Worm (Caenorhabditis elegans) whole organism, L4 larva: ENCODE results near the gene lmtr-3.

Experiments used
- F44E2.7 ChIP-seq: fragments of 200-800 bp; sonication (Bioruptor generic); IDR thresholded peaks from 2 replicates; pipeline ENCODE4 v2.1.2; 2022; ENCODE audit warnings: missing genetic modification characterization, missing compliant biosample characterization
- F49E8.2 ChIP-seq: sonication (generic microtip); optimal IDR thresholded peaks from 2 replicates; lab custom pipeline; 2016; ENCODE audit warnings: missing compliant biosample characterization, mild to moderate bottlenecking, missing genetic modification characterization, borderline replicate concordance
- R02D3.7 ChIP-seq: fragments of 150-350 bp; sonication (generic microtip); optimal IDR thresholded peaks from 3 replicates; lab custom pipeline; 2014; ENCODE audit warnings: missing biosample characterization, missing genetic modification characterization
- T20F7.1 ChIP-seq: fragments of 200-800 bp; sonication (Bioruptor generic); optimal IDR thresholded peaks from 2 replicates; lab custom pipeline; 2018; ENCODE audit warnings: mild to moderate bottlenecking, missing genetic modification characterization, missing compliant biosample characterization
- T26A8.4 ChIP-seq: fragments of 200-800 bp; sonication (Bioruptor generic); IDR thresholded peaks from 2 replicates; pipeline ENCODE4 v1.3.6; 2022; ENCODE audit warnings: missing genetic modification characterization, missing compliant biosample characterization
- Y48G9A.11 ChIP-seq: fragments of 200-800 bp; sonication (Bioruptor generic); IDR thresholded peaks from 2 replicates; pipeline ENCODE4 v1.3.6; 2022; ENCODE audit warnings: missing genetic modification reagents, missing genetic modification characterization, missing compliant biosample characterization
- ZK337.2 ChIP-seq: fragments of 200-800 bp; sonication (Bioruptor generic); IDR thresholded peaks from 2 replicates; pipeline ENCODE4 v1.3.6; 2022; ENCODE audit warnings: missing genetic modification reagents, missing genetic modification characterization, missing compliant biosample characterization
- ZK546.5 ChIP-seq, 2 experiments: sonication (generic microtip); optimal IDR thresholded peaks; 2 replicates each; lab custom pipeline; 2017; ENCODE audit warnings: missing biosample characterization in 2 of 2, missing genetic modification characterization in 2 of 2
- aha-1 ChIP-seq: fragments of 150-350 bp; peaks from one replicate; lab custom pipeline; 2014; ENCODE audit warnings: missing biosample characterization, missing genetic modification characterization
- ceh-20 ChIP-seq: fragments of 200-800 bp; sonication (Bioruptor generic); IDR thresholded peaks from 2 replicates; pipeline ENCODE4 v1.3.6; 2022; ENCODE audit warnings: missing genetic modification reagents, missing genetic modification characterization, missing compliant biosample characterization
- ceh-44 ChIP-seq: fragments of 200-800 bp; sonication (Bioruptor generic); IDR thresholded peaks from 2 replicates; pipeline ENCODE4 v1.3.6; 2022; ENCODE audit warnings: missing genetic modification reagents, missing genetic modification characterization, missing compliant biosample characterization
- ces-1 ChIP-seq: fragments of 150-350 bp; sonication (generic microtip); optimal IDR thresholded peaks from 4 replicates; lab custom pipeline; 2014; ENCODE audit warnings: missing biosample characterization, missing genetic modification reagents, missing genetic modification characterization
- ctbp-1 ChIP-seq: fragments of 200-800 bp; sonication (Bioruptor generic); IDR thresholded peaks from 2 replicates; pipeline ENCODE4 v1.3.6; 2022; ENCODE audit warnings: missing genetic modification reagents, missing genetic modification characterization, missing compliant biosample characterization
- daf-16 ChIP-seq, 3 experiments: sonication (generic microtip); optimal IDR thresholded peaks; 2 replicates each; lab custom pipeline; 2016 to 2017; ENCODE audit warnings: missing genetic modification characterization in 3 of 3, missing genetic modification reagents in 3 of 3, mild to moderate bottlenecking in 2 of 3, missing compliant biosample characterization in 2 of 3, missing biosample characterization in 1 of 3, moderate library complexity in 1 of 3
- dmd-6 ChIP-seq: fragments of 200-800 bp; sonication (Bioruptor generic); IDR thresholded peaks from 2 replicates; pipeline ENCODE4 v1.3.6; 2022; ENCODE audit warnings: missing genetic modification reagents, missing genetic modification characterization, missing compliant biosample characterization
- dmd-8 ChIP-seq: fragments of 200-800 bp; sonication (Bioruptor generic); IDR thresholded peaks from 2 replicates; pipeline ENCODE4 v1.3.6; 2022; ENCODE audit warnings: missing genetic modification characterization, missing compliant biosample characterization
- dpl-1 ChIP-seq: fragments of 150-350 bp; optimal IDR thresholded peaks from 2 replicates; lab custom pipeline; 2014; ENCODE audit warnings: missing biosample characterization, missing genetic modification reagents, missing genetic modification characterization
- duxl-1 ChIP-seq: sonication (generic microtip); optimal IDR thresholded peaks from 2 replicates; lab custom pipeline; 2016; ENCODE audit warnings: mild to moderate bottlenecking, missing genetic modification characterization, moderate library complexity, missing compliant biosample characterization; ENCODE audit not compliant: poor library complexity
- hif-1 ChIP-seq, 2 experiments: sonication (generic microtip); optimal IDR thresholded peaks; 2 replicates each; lab custom pipeline; 2016 to 2017; ENCODE audit warnings: missing compliant biosample characterization in 2 of 2, missing genetic modification characterization in 2 of 2, missing genetic modification reagents in 2 of 2, missing genotype in 2 of 2, mild to moderate bottlenecking in 1 of 2
- hlh-11 ChIP-seq: fragments of 200-800 bp; sonication (Bioruptor generic); optimal IDR thresholded peaks from 2 replicates; lab custom pipeline; 2018; ENCODE audit warnings: mild to moderate bottlenecking, missing genetic modification characterization, missing compliant biosample characterization
- hlh-30 ChIP-seq: sonication (generic microtip); optimal IDR thresholded peaks from 2 replicates; lab custom pipeline; 2017; ENCODE audit warnings: antibody characterized with exemption, mild to moderate bottlenecking, missing genetic modification characterization, missing compliant biosample characterization; ENCODE audit not compliant: insufficient read depth
- lim-7 ChIP-seq: fragments of 200-800 bp; sonication (Bioruptor generic); IDR thresholded peaks from 2 replicates; pipeline ENCODE4 v1.3.6; 2022; ENCODE audit warnings: missing genetic modification characterization, missing compliant biosample characterization
- lin-1 ChIP-seq: fragments of 200-800 bp; sonication (Bioruptor generic); IDR thresholded peaks from 2 replicates; pipeline ENCODE4 v1.3.6; 2022; ENCODE audit warnings: missing genetic modification reagents, missing genetic modification characterization, missing compliant biosample characterization
- lin-13 ChIP-seq: fragments of 150-350 bp; optimal IDR thresholded peaks from 2 replicates; lab custom pipeline; 2014; ENCODE audit warnings: missing biosample characterization, missing genetic modification reagents, missing genetic modification characterization
- lin-15B ChIP-seq: fragments of 150-350 bp; sonication (generic microtip); optimal IDR thresholded peaks from 3 replicates; lab custom pipeline; 2014; ENCODE audit warnings: missing biosample characterization, missing genetic modification characterization
- lin-38 ChIP-seq: fragments of 200-800 bp; sonication (Bioruptor generic); IDR thresholded peaks from 2 replicates; pipeline ENCODE4 v1.3.6; 2022; ENCODE audit warnings: missing genetic modification reagents, missing genetic modification characterization, missing compliant biosample characterization
- lin-39 ChIP-seq: fragments of 150-350 bp; optimal IDR thresholded peaks from 2 replicates; lab custom pipeline; 2014; ENCODE audit warnings: missing biosample characterization, missing genetic modification reagents, missing genetic modification characterization
- lir-3 ChIP-seq: sonication (generic microtip); optimal IDR thresholded peaks from 2 replicates; lab custom pipeline; 2016; ENCODE audit warnings: mild to moderate bottlenecking, missing genetic modification characterization, missing compliant biosample characterization
- lsy-2 ChIP-seq, 2 experiments: fragments of 150-350 bp in 1 of 2; sonication (generic microtip) in 1 of 2; optimal IDR thresholded peaks; 2 replicates each; lab custom pipeline; 2014 to 2017; ENCODE audit warnings: missing biosample characterization in 2 of 2, missing genetic modification characterization in 2 of 2
- madf-5 ChIP-seq, 2 experiments: fragments of 200-800 bp; sonication (Bioruptor generic); IDR thresholded peaks; 2 replicates each; pipeline ENCODE4 v1.3.6; 2022; ENCODE audit warnings: missing compliant biosample characterization in 2 of 2, missing genetic modification characterization in 2 of 2
- mes-2 ChIP-seq: sonication (generic microtip); optimal IDR thresholded peaks from 2 replicates; lab custom pipeline; 2016; ENCODE audit warnings: missing genotype, mild to moderate bottlenecking, missing genetic modification characterization, missing compliant biosample characterization; ENCODE audit not compliant: poor library complexity, severe bottlenecking
- mxl-3 ChIP-seq: fragments of 200-800 bp; sonication (Bioruptor generic); optimal IDR thresholded peaks from 2 replicates; lab custom pipeline; 2018; ENCODE audit warnings: mild to moderate bottlenecking, missing genetic modification characterization, missing compliant biosample characterization
- nhr-111 ChIP-seq: fragments of 200-800 bp; sonication (Bioruptor generic); optimal IDR thresholded peaks from 2 replicates; lab custom pipeline; 2018; ENCODE audit warnings: mild to moderate bottlenecking, missing genetic modification characterization, missing compliant biosample characterization
- nhr-25 ChIP-seq: sonication (generic microtip); optimal IDR thresholded peaks from 2 replicates; lab custom pipeline; 2017; ENCODE audit warnings: missing genetic modification characterization, mild to moderate bottlenecking, missing compliant biosample characterization, antibody characterized with exemption, moderate library complexity, borderline replicate concordance; ENCODE audit not compliant: insufficient read depth
- nhr-42 ChIP-seq: fragments of 200-800 bp; sonication (Bioruptor generic); IDR thresholded peaks from 2 replicates; pipeline ENCODE4 v1.3.6; 2022; ENCODE audit warnings: missing genetic modification characterization, missing compliant biosample characterization
- nhr-48 ChIP-seq: sonication (generic microtip); optimal IDR thresholded peaks from 2 replicates; lab custom pipeline; 2016; ENCODE audit warnings: mild to moderate bottlenecking, missing genetic modification characterization, missing compliant biosample characterization
- pha-4 ChIP-seq, 2 experiments: fragments of 150-350 bp in 1 of 2; fragments of 200-800 bp in 1 of 2; sonication (Bioruptor generic) in 1 of 2; IDR thresholded peaks in 1 of 2; optimal IDR thresholded peaks in 1 of 2; 2 replicates each; pipeline versions ENCODE4 v1.3.6 to Lab custom; 2014 to 2022; ENCODE audit warnings: missing genetic modification characterization in 2 of 2, missing genetic modification reagents in 2 of 2, missing biosample characterization in 1 of 2, missing compliant biosample characterization in 1 of 2
- pqm-1 ChIP-seq: sonication (generic microtip); optimal IDR thresholded peaks from 2 replicates; lab custom pipeline; 2017; ENCODE audit warnings: missing biosample characterization, missing genetic modification characterization
- rbr-2 ChIP-seq: sonication (generic microtip); optimal IDR thresholded peaks from 2 replicates; lab custom pipeline; 2016; ENCODE audit warnings: missing genotype, missing genetic modification characterization, missing compliant biosample characterization
- skn-1 ChIP-seq: fragments of 150-350 bp; optimal IDR thresholded peaks from 2 replicates; lab custom pipeline; 2014; ENCODE audit warnings: missing biosample characterization, missing genetic modification characterization
- spr-1 ChIP-seq: sonication (generic microtip); optimal IDR thresholded peaks from 2 replicates; lab custom pipeline; 2016; ENCODE audit warnings: mild to moderate bottlenecking, missing genetic modification characterization, missing compliant biosample characterization
- tag-97 ChIP-seq: fragments of 200-800 bp; sonication (Bioruptor generic); IDR thresholded peaks from 2 replicates; pipeline ENCODE4 v1.3.6; 2022; ENCODE audit warnings: missing genetic modification characterization, missing compliant biosample characterization
- tra-1 ChIP-seq: fragments of 200-800 bp; sonication (Bioruptor generic); IDR thresholded peaks from 2 replicates; pipeline ENCODE4 v1.3.6; 2022; ENCODE audit warnings: missing genetic modification reagents, missing genetic modification characterization, missing compliant biosample characterization
- unc-130 ChIP-seq: sonication (generic microtip); optimal IDR thresholded peaks from 2 replicates; lab custom pipeline; 2016; ENCODE audit warnings: missing genetic modification reagents, missing genetic modification characterization, missing compliant biosample characterization
- unc-62 ChIP-seq, 3 experiments: fragments of 150-350 bp in 1 of 3; sonication (generic microtip); optimal IDR thresholded peaks in 2 of 3; peaks in 1 of 3; 1 replicate in 1 of 3; 2 replicates in 2 of 3; lab custom pipeline; 2014 to 2017; ENCODE audit warnings: missing biosample characterization in 3 of 3, missing genetic modification characterization in 3 of 3, missing genetic modification reagents in 3 of 3, missing genotype in 1 of 3
- vab-7 ChIP-seq: fragments of 200-800 bp; sonication (Bioruptor generic); IDR thresholded peaks from 2 replicates; pipeline ENCODE4 v1.3.6; 2022; ENCODE audit warnings: missing genetic modification reagents, missing genetic modification characterization, missing compliant biosample characterization
- zfp-3 ChIP-seq: fragments of 200-800 bp; sonication (Bioruptor generic); conservative IDR thresholded peaks from 2 replicates; pipeline ENCODE4 v1.3.6; 2022; ENCODE audit warnings: missing genetic modification reagents, missing genetic modification characterization, missing compliant biosample characterization

lmtr-3 gene

DNA sequence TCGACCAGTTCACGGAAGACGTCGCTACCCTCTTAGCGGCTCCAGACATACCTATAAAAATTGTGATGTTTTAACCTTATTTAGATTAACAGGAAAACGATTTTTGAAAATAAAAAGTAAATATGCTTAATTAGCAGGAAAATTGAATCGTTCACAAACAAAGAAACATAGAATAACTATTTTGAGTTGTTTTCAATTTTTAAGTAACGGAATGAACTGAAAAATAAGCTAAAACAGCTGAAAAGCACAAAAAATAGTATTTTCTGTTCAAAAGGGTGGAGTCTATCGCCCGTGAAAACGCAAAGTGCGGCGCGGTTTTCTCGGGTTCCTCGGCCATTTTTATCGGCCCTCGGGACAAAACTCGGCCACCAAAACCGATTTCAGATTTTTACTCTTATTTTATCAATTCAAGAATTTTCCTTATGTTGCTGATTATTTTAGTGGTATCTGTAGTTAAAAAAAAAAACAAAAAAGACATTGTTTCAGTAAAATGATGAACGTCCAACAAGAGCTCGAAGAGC lies at the start of gene lmtr-3, which contains the start of gene atp-5:
TSS of gene lmtr-3 (plus strand) at position 370 of the 521 bp plus-strand sequence.
TSS of gene atp-5 (minus strand) at position 51 of the 521 bp plus-strand sequence.
- TF ChIP-seq tra-1 (GFP tag; lab: Robert Waterston, UW) (peak; percentile 65; the same call in 1 of the 2 replicates), lir-3 (no peak), lin-38 (GFP tag; lab: Robert Waterston, UW) (peak; percentile 76), nhr-48 (tag; lab: Kevin White, UChicago) (peak; percentile 50), nhr-25 (tag; lab: Kevin White, UChicago) (peak; percentile 52), lin-13 (GFP tag; lab: Kevin White, UChicago) (peak; percentile 43), T26A8.4 (GFP tag; lab: Robert Waterston, UW) (peak; percentile 32; the same call in 1 of the 2 replicates), dmd-8 (GFP tag; lab: Robert Waterston, UW) (no peak), skn-1 (no peak), mes-2 (tag; lab: Kevin White, UChicago) (peak; percentile 99), ZK546.5 (tag; optimal IDR thresholded peaks at IDR 0.05; lab: Kevin White, UChicago) (no peak), ceh-44 (peak; percentile 85), mxl-3 (GFP tag; lab: Kevin White, UChicago) (peak; percentile 76), unc-130 (GFP tag; lab: Kevin White, UChicago) (peak; percentile 96), madf-5 (GFP tag; IDR thresholded peaks at IDR 0.05; lab: Robert Waterston, UW) (peak in 1 of 2 experiments; percentile 64; a peak in 1 of 4 replicates), F44E2.7 (GFP tag; lab: Robert Waterston, UW) (no peak), daf-16 (GFP tag; optimal IDR thresholded peaks at IDR 0.05; lab: Kevin White, UChicago) (no peak), daf-16 (tag; optimal IDR thresholded peaks at IDR 0.05; lab: Kevin White, UChicago) (peak; percentile 47), vab-7 (GFP tag; lab: Robert Waterston, UW) (no peak; the same call in none of the 2 replicates), pha-4 (GFP tag; IDR thresholded peaks at IDR 0.05; lab: Robert Waterston, UW) (0 out of 2 replicates have a peak, but pooled peaks have one; percentile 14), pha-4 (tag; optimal IDR thresholded peaks at IDR 0.05; lab: Kevin White, UChicago) (no peak), unc-62 (GFP tag; optimal IDR thresholded peaks at IDR 0.05 in 1 of 2; lab: Kevin White, UChicago) (no peak), unc-62 (tag; optimal IDR thresholded peaks at IDR 0.05; lab: Kevin White, UChicago) (no peak), lim-7 (no peak), duxl-1 (tag; lab: Kevin White, UChicago) (peak; percentile 31), dmd-6 (GFP tag; lab: Robert Waterston, UW) (peak; percentile 85), Y48G9A.11 (GFP tag; lab: Robert Waterston, UW) (peak; percentile 43; the same call in 1 of the 2 replicates), F49E8.2 (peak; percentile 9), ces-1 (GFP tag; lab: Kevin White, UChicago) (no peak), aha-1 (tag; lab: Kevin White, UChicago) (peak; percentile 16), ctbp-1 (GFP tag; lab: Robert Waterston, UW) (peak; percentile 20; the same call in 1 of the 2 replicates), nhr-111 (GFP tag; lab: Kevin White, UChicago) (no peak), lsy-2 (tag; optimal IDR thresholded peaks at IDR 0.05; lab: Kevin White, UChicago) (peak in 1 of 2 experiments; percentile 67), ZK337.2 (GFP tag; lab: Robert Waterston, UW) (peak; percentile 86; the same call in 1 of the 2 replicates), ceh-20 (GFP tag; lab: Robert Waterston, UW) (no peak), lin-39 (no peak), tag-97 (GFP tag; lab: Robert Waterston, UW) (0 out of 2 replicates have a peak, but pooled peaks have one; percentile 23), T20F7.1 (GFP tag; lab: Kevin White, UChicago) (peak; percentile 68), nhr-42 (peak; percentile 62; the same call in 1 of the 2 replicates), hlh-11 (tag; lab: Kevin White, UChicago) (peak; percentile 79), lin-1 (GFP tag; lab: Robert Waterston, UW) (no peak), pqm-1 (no peak), zfp-3 (GFP tag; lab: Robert Waterston, UW) (0 out of 2 replicates have a peak, but pooled peaks have one; percentile 12), hlh-30 (peak; percentile 93), rbr-2 (peak; percentile 57), spr-1 (tag; lab: Kevin White, UChicago) (no peak), lin-15B (no peak), hif-1 (tag; optimal IDR thresholded peaks at IDR 0.05; lab: Kevin White, UChicago) (peak in 1 of 2 experiments; percentile 91), R02D3.7 (tag; lab: Kevin White, UChicago) (no peak), dpl-1 (GFP tag; lab: Kevin White, UChicago) (peak; percentile 70)
